Fruit fly (Drosophila melanogaster) whole organism, embryonic: ENCODE results near the gene CG4393.
A peak's percentile ranks its signal among the peaks of the same experiment; 100 is the strongest.

Experiments used
- Antp ChIP-seq: fragments of 200-800 bp; sonication (Bioruptor generic); optimal IDR thresholded peaks from 3 replicates; lab custom pipeline; 2016; ENCODE audit warnings: missing biosample characterization, missing genetic modification characterization
- Awh ChIP-seq: fragments of 200-800 bp; sonication (Bioruptor generic); IDR thresholded peaks from 2 replicates; pipeline ENCODE4, ENCODE4 v1.3.6; 2022; ENCODE audit warnings: missing biosample characterization, missing genetic modification characterization
- CG10147 ChIP-seq: fragments of 200-800 bp; sonication (Bioruptor generic); optimal IDR thresholded peaks from 2 replicates; lab custom pipeline; 2019; ENCODE audit warnings: missing biosample characterization, mild to moderate bottlenecking, missing genetic modification characterization, moderate library complexity
- CG10209 ChIP-seq: fragments of 200-800 bp; sonication (Bioruptor generic); optimal IDR thresholded peaks from 3 replicates; lab custom pipeline; 2017; ENCODE audit warnings: missing biosample characterization, mild to moderate bottlenecking, missing genetic modification characterization, missing genetic modification reagents
- CG10431 ChIP-seq: fragments of 200-800 bp; sonication (Bioruptor generic); optimal IDR thresholded peaks from 3 replicates; lab custom pipeline; 2018; ENCODE audit warnings: missing biosample characterization, mild to moderate bottlenecking, missing genetic modification characterization
- CG10565 ChIP-seq: fragments of 200-800 bp; sonication (Bioruptor generic); optimal IDR thresholded peaks from 3 replicates; lab custom pipeline; 2016; ENCODE audit warnings: missing biosample characterization, mild to moderate bottlenecking, missing genetic modification characterization
- CG10654 ChIP-seq: fragments of 200-800 bp; sonication (Bioruptor generic); optimal IDR thresholded peaks from 2 replicates; lab custom pipeline; 2016; ENCODE audit warnings: missing biosample characterization, missing genetic modification characterization
- CG10979 ChIP-seq: fragments of 200-800 bp; sonication (Bioruptor generic); optimal IDR thresholded peaks from 2 replicates; lab custom pipeline; 2018; ENCODE audit warnings: missing biosample characterization, mild to moderate bottlenecking, missing genetic modification characterization, moderate library complexity
- CG11398 ChIP-seq: fragments of 200-800 bp; sonication (Bioruptor generic); optimal IDR thresholded peaks from 2 replicates; lab custom pipeline; 2016; ENCODE audit warnings: missing biosample characterization, missing genetic modification characterization
- CG12236 ChIP-seq: fragments of 200-800 bp; sonication (Bioruptor generic); optimal IDR thresholded peaks from 2 replicates; lab custom pipeline; 2016; ENCODE audit warnings: missing biosample characterization, missing genetic modification characterization
- CG12299 ChIP-seq: fragments of 200-800 bp; sonication (Bioruptor generic); optimal IDR thresholded peaks from 2 replicates; lab custom pipeline; 2018; ENCODE audit warnings: missing biosample characterization, mild to moderate bottlenecking, missing genetic modification characterization
- CG15269 ChIP-seq: fragments of 200-800 bp; sonication (Bioruptor generic); optimal IDR thresholded peaks from 2 replicates; lab custom pipeline; 2018; ENCODE audit warnings: missing biosample characterization, mild to moderate bottlenecking, missing genetic modification characterization, moderate library complexity
- CG16863 ChIP-seq: fragments of 200-800 bp; sonication (Bioruptor generic); optimal IDR thresholded peaks from 3 replicates; lab custom pipeline; 2016; ENCODE audit warnings: missing biosample characterization, missing genetic modification characterization
- CG18011 ChIP-seq: fragments of 200-800 bp; sonication (Bioruptor generic); optimal IDR thresholded peaks from 2 replicates; lab custom pipeline; 2017; ENCODE audit warnings: missing biosample characterization, missing genetic modification characterization, mild to moderate bottlenecking, moderate library complexity, missing genotype
- CG31388 ChIP-seq: fragments of 200-800 bp; sonication (Bioruptor generic); optimal IDR thresholded peaks from 2 replicates; lab custom pipeline; 2016; ENCODE audit warnings: missing biosample characterization, missing genetic modification characterization
- CG4854 ChIP-seq: fragments of 200-800 bp; sonication (Bioruptor generic); optimal IDR thresholded peaks from 2 replicates; lab custom pipeline; 2016; ENCODE audit warnings: missing biosample characterization, missing genetic modification characterization, inconsistent platforms
- CG6175 ChIP-seq: fragments of 200-800 bp; sonication (Bioruptor generic); IDR thresholded peaks from 3 replicates; pipeline ENCODE4 v1.3.6; 2022; ENCODE audit warnings: missing biosample characterization, missing genetic modification characterization
- CG6272 ChIP-seq: fragments of 200-800 bp; sonication (Bioruptor generic); IDR thresholded peaks from 2 replicates; pipeline ENCODE4 v1.3.6; 2022; ENCODE audit warnings: missing biosample characterization, missing genetic modification characterization
- CG7357 ChIP-seq: fragments of 200-800 bp; sonication (Bioruptor generic); IDR thresholded peaks from 3 replicates; pipeline ENCODE4 v1.3.6; 2022; ENCODE audit warnings: missing biosample characterization, missing genetic modification characterization
- CG7928 ChIP-seq: fragments of 200-800 bp; sonication (Bioruptor generic); optimal IDR thresholded peaks from 2 replicates; lab custom pipeline; 2017; ENCODE audit warnings: missing biosample characterization, mild to moderate bottlenecking, missing genetic modification characterization
- CG8765 ChIP-seq: fragments of 200-800 bp; sonication (Bioruptor generic); IDR thresholded peaks from 2 replicates; pipeline ENCODE4 v1.3.6; 2022; ENCODE audit warnings: missing biosample characterization, missing genetic modification characterization
- CG9437 ChIP-seq: fragments of 200-800 bp; sonication (Bioruptor generic); optimal IDR thresholded peaks from 2 replicates; lab custom pipeline; 2018; ENCODE audit warnings: missing biosample characterization, mild to moderate bottlenecking, missing genetic modification characterization
- CG9932 ChIP-seq: fragments of 200-800 bp; sonication (Bioruptor generic); IDR thresholded peaks from 2 replicates; pipeline ENCODE4 v1.3.6; 2022; ENCODE audit warnings: missing biosample characterization, missing genetic modification characterization
- Chrac-16 ChIP-seq: fragments of 200-800 bp; sonication (Bioruptor generic); optimal IDR thresholded peaks from 3 replicates; lab custom pipeline; 2016; ENCODE audit warnings: missing biosample characterization, missing genetic modification characterization
- CoRest ChIP-seq: fragments of 200-800 bp; sonication (Bioruptor generic); optimal IDR thresholded peaks from 3 replicates; lab custom pipeline; 2018; ENCODE audit warnings: missing biosample characterization, mild to moderate bottlenecking, missing genetic modification characterization, moderate library complexity
- Dek ChIP-seq: fragments of 200-800 bp; sonication (Bioruptor generic); optimal IDR thresholded peaks from 3 replicates; lab custom pipeline; 2019; ENCODE audit warnings: missing biosample characterization, mild to moderate bottlenecking, missing genetic modification characterization, moderate library complexity
- Dp ChIP-seq: fragments of 200-800 bp; sonication (Bioruptor generic); optimal IDR thresholded peaks from 2 replicates; lab custom pipeline; 2018; ENCODE audit warnings: missing biosample characterization, mild to moderate bottlenecking, missing genetic modification characterization, moderate library complexity
- Gsc ChIP-seq: fragments of 200-800 bp; sonication (Bioruptor generic); IDR thresholded peaks from 2 replicates; pipeline ENCODE4 v1.3.6; 2022; ENCODE audit warnings: missing biosample characterization, missing genetic modification characterization
- HLH3B ChIP-seq: fragments of 200-800 bp; sonication (Bioruptor generic); IDR thresholded peaks from 2 replicates; pipeline ENCODE4 v1.3.6; 2022; ENCODE audit warnings: missing biosample characterization, missing genetic modification characterization
- Hr78 ChIP-seq, 2 experiments: fragments of 200-800 bp in 1 of 2; fragments of >200 bp in 1 of 2; sonication (Bioruptor generic) in 1 of 2; optimal IDR thresholded peaks; 2 replicates each; lab custom pipeline; 2017 to 2019; ENCODE audit warnings: missing biosample characterization in 2 of 2, missing genetic modification characterization in 2 of 2, mild to moderate bottlenecking in 1 of 2, moderate library complexity in 1 of 2
- Hsf ChIP-seq: fragments of 200-800 bp; sonication (Bioruptor generic); optimal IDR thresholded peaks from 3 replicates; lab custom pipeline; 2016; ENCODE audit warnings: missing biosample characterization, missing genetic modification characterization
- Scr ChIP-seq: fragments of 200-800 bp; sonication (Bioruptor generic); IDR thresholded peaks from 2 replicates; pipeline ENCODE4 v1.3.6; 2022; ENCODE audit warnings: missing biosample characterization, missing genetic modification characterization; ENCODE audit not compliant: partially characterized antibody
- cg ChIP-seq: fragments of 200-800 bp; sonication (Bioruptor generic); optimal IDR thresholded peaks from 3 replicates; lab custom pipeline; 2019; ENCODE audit warnings: missing biosample characterization, mild to moderate bottlenecking, missing genetic modification characterization, moderate library complexity
- ci ChIP-seq: fragments of 200-800 bp; sonication (Bioruptor generic); IDR thresholded peaks from 3 replicates; pipeline ENCODE4 v1.3.6; 2022; ENCODE audit warnings: missing biosample characterization, missing genetic modification characterization
- dan ChIP-seq: fragments of 200-800 bp; sonication (Bioruptor generic); IDR thresholded peaks from 2 replicates; pipeline ENCODE4 v1.3.6; 2022; ENCODE audit warnings: missing biosample characterization, missing genetic modification characterization
- dati ChIP-seq: fragments of 200-800 bp; sonication (Bioruptor generic); IDR thresholded peaks from 2 replicates; pipeline ENCODE4 v1.3.6; 2022; ENCODE audit warnings: missing biosample characterization, missing genetic modification characterization
- dpn ChIP-seq, 2 experiments: fragments of 200-800 bp; sonication (Bioruptor generic); optimal IDR thresholded peaks; 3 replicates each; lab custom pipeline; 2016; ENCODE audit warnings: missing biosample characterization in 2 of 2, missing genetic modification characterization in 2 of 2
- eve ChIP-seq, 2 experiments: fragments of >200 bp; optimal IDR thresholded peaks; 2 replicates each; lab custom pipeline; 2017; ENCODE audit warnings: missing biosample characterization in 2 of 2, missing genetic modification characterization in 2 of 2
- gcm ChIP-seq: fragments of 200-800 bp; sonication (Bioruptor generic); optimal IDR thresholded peaks from 2 replicates; lab custom pipeline; 2019; ENCODE audit warnings: missing biosample characterization, mild to moderate bottlenecking, missing genetic modification characterization, moderate library complexity
- gsb ChIP-seq: fragments of 200-800 bp; sonication (Bioruptor generic); IDR thresholded peaks from 2 replicates; pipeline ENCODE4 v1.3.6; 2022; ENCODE audit warnings: missing biosample characterization, missing genetic modification characterization
- her ChIP-seq: fragments of 200-800 bp; sonication (Bioruptor generic); optimal IDR thresholded peaks from 2 replicates; lab custom pipeline; 2016; ENCODE audit warnings: missing biosample characterization, missing genetic modification characterization
- jing ChIP-seq: fragments of 200-800 bp; sonication (Bioruptor generic); optimal IDR thresholded peaks from 2 replicates; lab custom pipeline; 2018; ENCODE audit warnings: missing biosample characterization, mild to moderate bottlenecking, missing genetic modification characterization
- lov ChIP-seq, 2 experiments: fragments of 200-800 bp in 1 of 2; fragments of >200 bp in 1 of 2; sonication (Bioruptor generic) in 1 of 2; IDR thresholded peaks in 1 of 2; optimal IDR thresholded peaks in 1 of 2; 2 replicates in 1 of 2; 3 replicates in 1 of 2; pipeline versions ENCODE4 v1.3.6 to Lab custom; 2017 to 2022; ENCODE audit warnings: missing biosample characterization in 1 of 2, missing genetic modification characterization in 1 of 2
- mld ChIP-seq: fragments of 200-800 bp; sonication (Bioruptor generic); IDR thresholded peaks from 3 replicates; pipeline ENCODE4 v1.3.6; 2022; ENCODE audit warnings: missing biosample characterization, missing genetic modification characterization; ENCODE audit not compliant: partially characterized antibody
- otp ChIP-seq: fragments of 200-800 bp; sonication (Bioruptor generic); IDR thresholded peaks from 3 replicates; pipeline ENCODE4, ENCODE4 v1.3.6; 2022; ENCODE audit warnings: missing biosample characterization, missing genetic modification characterization
- run ChIP-seq: fragments of 200-800 bp; sonication (Bioruptor generic); optimal IDR thresholded peaks from 3 replicates; lab custom pipeline; 2018; ENCODE audit warnings: missing biosample characterization, mild to moderate bottlenecking, missing genetic modification characterization
- salm ChIP-seq: fragments of 200-800 bp; sonication (Bioruptor generic); optimal IDR thresholded peaks from 2 replicates; lab custom pipeline; 2018; ENCODE audit warnings: missing biosample characterization, mild to moderate bottlenecking, missing genetic modification characterization
- sens-2 ChIP-seq: fragments of 200-800 bp; sonication (Bioruptor generic); IDR thresholded peaks from 2 replicates; pipeline ENCODE4 v1.3.6; 2022; ENCODE audit warnings: missing biosample characterization, missing genetic modification characterization
- shn ChIP-seq: fragments of 200-800 bp; sonication (Bioruptor generic); optimal IDR thresholded peaks from 3 replicates; lab custom pipeline; 2016; ENCODE audit warnings: missing biosample characterization, missing genetic modification characterization
- so ChIP-seq: fragments of 200-800 bp; sonication (Bioruptor generic); IDR thresholded peaks from 3 replicates; pipeline ENCODE4 v1.3.6; 2022; ENCODE audit warnings: missing biosample characterization, missing genetic modification characterization
- zen ChIP-seq: fragments of 200-800 bp; sonication (Bioruptor generic); optimal IDR thresholded peaks from 3 replicates; lab custom pipeline; 2018; ENCODE audit warnings: missing biosample characterization, mild to moderate bottlenecking, missing genetic modification characterization, moderate library complexity

CG4393 gene

DNA sequence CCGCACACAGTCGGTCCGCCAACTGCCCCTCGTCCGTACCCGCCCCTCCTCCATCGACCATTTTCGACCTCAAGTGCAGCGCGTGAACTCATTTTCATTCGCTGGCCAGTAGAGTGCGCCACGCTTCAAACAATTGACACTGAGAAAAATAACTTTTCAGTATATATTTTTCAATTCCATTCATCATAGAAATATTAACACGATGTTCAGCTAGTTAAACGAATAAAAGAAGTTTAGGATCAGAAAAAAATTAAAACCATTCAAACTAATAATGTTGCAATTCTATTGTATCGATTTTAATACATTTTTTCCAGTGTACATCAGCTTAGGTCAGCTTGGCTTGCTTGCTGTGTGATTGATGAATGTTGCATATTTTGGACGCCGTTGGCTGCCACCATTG is 2.3 kb upstream of the CG4393 start (continued):
- peak; percentile 9 for TF ChIP-seq Dek (tag; lab: Kevin White, UChicago)
- TF ChIP-seq CG8765 (GFP tag; lab: Robert Waterston, UW): no peak
- TF ChIP-seq salm (tag; lab: Kevin White, UChicago): no peak
- TF ChIP-seq CG10147 (GFP tag; lab: Kevin White, UChicago): no peak
- no peak for TF ChIP-seq dati (GFP tag; lab: Robert Waterston, UW)
- no peak for TF ChIP-seq CG6272 (GFP tag; lab: Robert Waterston, UW)
- peak; percentile 42 for TF ChIP-seq CG15269 (tag; lab: Kevin White, UChicago)
- peak; percentile 25 for TF ChIP-seq jing
- TF ChIP-seq CG11398: no peak
- TF ChIP-seq Chrac-16 (GFP tag; lab: Kevin White, UChicago): peak; percentile 41
- peak; percentile 4 for TF ChIP-seq Antp (GFP tag; lab: Kevin White, UChicago)
- TF ChIP-seq HLH3B (GFP tag; lab: Robert Waterston, UW): no peak
- TF ChIP-seq Hr78 (GFP tag; optimal IDR thresholded peaks at IDR 0.05; lab: Kevin White, UChicago): no peak
- no peak for TF ChIP-seq sens-2 (GFP tag; lab: Robert Waterston, UW)
- TF ChIP-seq CG10979 (tag; lab: Kevin White, UChicago): peak; percentile 70
- no peak for TF ChIP-seq run (tag; lab: Kevin White, UChicago)
- TF ChIP-seq CG10565: no peak
- TF ChIP-seq shn (GFP tag; lab: Kevin White, UChicago): no peak
- peak; percentile 40 for TF ChIP-seq CoRest
- peak; percentile 0 for TF ChIP-seq CG10654
- TF ChIP-seq CG7928 (GFP tag; lab: Kevin White, UChicago): no peak
- TF ChIP-seq CG10209 (GFP tag; lab: Kevin White, UChicago): peak; percentile 24
- TF ChIP-seq dan (GFP tag; lab: Robert Waterston, UW): no peak
- TF ChIP-seq zen (tag; lab: Kevin White, UChicago): peak; percentile 57
- no peak for TF ChIP-seq CG10431 (GFP tag; lab: Kevin White, UChicago)
- no peak for TF ChIP-seq Dp (GFP tag; lab: Kevin White, UChicago)
- no peak for TF ChIP-seq CG31388
- TF ChIP-seq CG9437: peak; percentile 5
- TF ChIP-seq Awh: peak; percentile 36; the same call in 1 of the 2 replicates
- TF ChIP-seq Scr (GFP tag; lab: Robert Waterston, UW): no peak
- no peak for TF ChIP-seq CG9932
- no peak for TF ChIP-seq gsb (GFP tag; lab: Robert Waterston, UW)
- no peak for TF ChIP-seq so (GFP tag; lab: Robert Waterston, UW)
- TF ChIP-seq mld (GFP tag; lab: Robert Waterston, UW): no peak
- TF ChIP-seq CG16863 (GFP tag; lab: Kevin White, UChicago): peak; percentile 49
- TF ChIP-seq her: no peak
- peak; percentile 35; the same call in 1 of the 3 replicates for TF ChIP-seq otp (GFP tag; lab: Robert Waterston, UW)
- TF ChIP-seq ci (GFP tag; lab: Robert Waterston, UW): peak; percentile 73
- no peak for TF ChIP-seq lov (optimal IDR thresholded peaks at IDR 0.05; lab: Kevin White, UChicago)
- no peak for TF ChIP-seq lov (GFP tag; IDR thresholded peaks at IDR 0.05; lab: Robert Waterston, UW)
- TF ChIP-seq Gsc (GFP tag; lab: Robert Waterston, UW): no peak
- peak; percentile 22 to 51 for TF ChIP-seq dpn (GFP tag; optimal IDR thresholded peaks at IDR 0.05; lab: Kevin White, UChicago)
- TF ChIP-seq CG4854: no peak
- TF ChIP-seq CG18011: no peak
- no peak for TF ChIP-seq CG12299 (tag; lab: Kevin White, UChicago)
- peak; percentile 31 for TF ChIP-seq Hsf (GFP tag; lab: Kevin White, UChicago)
- TF ChIP-seq CG6175 (GFP tag; lab: Robert Waterston, UW): no peak
- peak; percentile 9 for TF ChIP-seq CG12236 (GFP tag; lab: Kevin White, UChicago)
- no peak for TF ChIP-seq CG7357 (GFP tag; lab: Robert Waterston, UW)
- peak in 1 of 2 experiments; percentile 64 for TF ChIP-seq eve (GFP tag; optimal IDR thresholded peaks at IDR 0.05; lab: Kevin White, UChicago)
- no peak for TF ChIP-seq cg (GFP tag; lab: Kevin White, UChicago)
- TF ChIP-seq gcm (GFP tag; lab: Kevin White, UChicago): peak; percentile 48
